Fruit fly (Drosophila melanogaster) S2 (cell line): ENCODE measurements around the gene PIP4K.

Experiments used
- CG8478 ChIP-seq: fragments of >200 bp; optimal IDR thresholded peaks from 2 replicates; lab custom pipeline; 2018
- CTCF ChIP-seq, 2 experiments: fragments of >200 bp; optimal IDR thresholded peaks; 2 replicates each; lab custom pipeline; 2018

dm6 chr4:1186828-1187227, 9.8 kb downstream of the PIP4K start:
- TF ChIP-seq CG8478 (lab: Kevin White, UChicago): no peak
- TF ChIP-seq CTCF (optimal IDR thresholded peaks at IDR 0.05; lab: Kevin White, UChicago): no peak
